Fruit fly (Drosophila melanogaster): ENCODE data around the gene CG42570.

- TF ChIP-seq Dfd (GFP tag; optimal IDR thresholded peaks at IDR 0.05) (no peak), jim (GFP tag; optimal IDR thresholded peaks at IDR 0.05) (no peak), h (GFP tag; optimal IDR thresholded peaks at IDR 0.05) (no peak)
These were observed 26.7 kb upstream of the CG42570 start for dm6 chr3L:15690711-15691591.
